Fruit fly (Drosophila melanogaster) whole organism, larva: Measurements from ENCODE around the gene CG18294.
A peak's percentile ranks its signal among the peaks of the same experiment; 100 is the strongest.
"Not testable (repeated sequence)": the region's sequence is repeated elsewhere in the genome, so short reads cannot be mapped to it uniquely, and the experiment has no call there.

Source experiments
- noc ChIP-seq: fragments of 200-800 bp; sonication (Bioruptor generic); optimal IDR thresholded peaks from 3 replicates; lab custom pipeline; 2019; ENCODE audit warnings: missing biosample characterization, mild to moderate bottlenecking, missing genetic modification characterization, moderate library complexity

CG18294 gene

dm6 chr3L:19475478-19475877, at the start of gene CG18294, which contains the start of gene CG32213:
CG18294 (minus strand) TSS chr3L:19475578.
CG32213 (plus strand) TSS chr3L:19475839.
- not testable (repeated sequence) for TF ChIP-seq noc (tag; lab: Kevin White, UChicago)

dm6 chr3L:19524690-19525089, 49.3 kb upstream of the CG18294 start:
- TF ChIP-seq noc (tag; lab: Kevin White, UChicago), result no peak

DNA sequence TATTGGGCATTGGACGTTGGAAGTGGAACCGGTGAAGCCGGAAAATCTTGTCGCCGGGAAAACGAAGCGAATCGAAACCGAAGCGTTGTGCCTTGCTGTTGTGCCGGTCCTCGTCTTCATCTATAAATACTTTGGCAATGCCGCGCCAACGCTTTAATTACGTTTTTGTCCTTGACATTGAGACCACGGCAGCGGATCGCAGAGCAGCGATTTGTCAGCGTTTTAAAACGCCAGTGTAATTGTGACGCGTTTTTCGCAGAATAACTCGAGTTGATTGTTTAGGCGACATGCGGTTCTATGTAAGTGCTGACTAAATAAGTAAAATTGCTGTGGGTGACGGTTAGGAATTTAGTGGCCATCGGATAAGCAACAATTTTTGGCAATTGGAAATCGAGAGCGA, 45.7 kb upstream of the CG18294 start:
- no peak for TF ChIP-seq noc (tag; lab: Kevin White, UChicago)

- no peak for TF ChIP-seq noc (tag; lab: Kevin White, UChicago)
Measured at dm6 chr3L:19520645-19521044, 45.3 kb upstream of the CG18294 start, which contains the start of gene Cpr76Bc. Cpr76Bc (plus strand) TSS chr3L:19520945.

- TF ChIP-seq noc (tag; lab: Kevin White, UChicago), result no peak
Measured at dm6 chr3L:19519349-19519748, 44.0 kb upstream of the CG18294 start, which contains the start of gene Cpr76Bb. Cpr76Bb (plus strand) TSS chr3L:19519649.

DNA sequence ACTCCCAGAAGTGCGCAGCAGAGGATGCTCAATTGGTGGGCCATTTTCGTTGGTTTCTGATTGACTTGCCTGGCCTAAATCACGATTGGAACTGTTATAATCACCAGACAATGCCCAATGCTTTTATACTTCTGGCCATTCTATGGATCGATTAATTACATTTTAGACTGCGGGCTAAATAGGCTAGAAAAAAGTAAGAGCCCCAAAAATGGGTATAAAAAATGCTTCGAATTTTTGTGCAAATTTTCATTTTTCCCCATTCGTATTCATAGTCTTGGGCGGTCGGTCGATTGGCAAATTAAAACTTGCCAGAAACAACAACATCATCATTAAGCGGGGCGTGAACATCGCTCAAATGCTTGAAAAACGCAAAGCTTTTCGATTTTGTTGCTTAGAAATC, 42.9 kb upstream of the CG18294 start, which contains the start of gene Cpr76Ba:
TSS of gene Cpr76Ba (minus strand) at position 101 of the 400 bp plus-strand sequence.
- no peak for TF ChIP-seq noc (tag; lab: Kevin White, UChicago)

DNA sequence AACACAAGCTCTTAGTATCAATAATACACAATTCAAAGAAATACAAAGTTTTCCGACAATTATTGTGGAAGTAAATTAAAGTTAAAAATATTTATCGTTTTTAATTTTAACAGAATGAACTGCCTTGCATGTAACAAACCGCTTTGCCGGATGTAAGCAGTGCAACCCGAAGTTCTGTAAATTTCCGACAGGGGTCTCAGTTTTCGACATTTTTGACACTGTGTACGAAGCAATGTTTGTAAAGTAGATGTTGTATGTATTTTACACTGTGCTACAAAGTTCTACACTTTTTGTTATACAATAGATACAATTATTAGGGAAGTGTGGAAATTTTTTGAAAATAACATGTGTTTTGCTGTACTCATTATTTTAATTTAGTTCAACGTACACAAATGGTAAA, 41.2 kb upstream of the CG18294 start:
- TF ChIP-seq noc (tag; lab: Kevin White, UChicago), result no peak

- no peak for TF ChIP-seq noc (tag; lab: Kevin White, UChicago)
Measured at dm6 chr3L:19512672-19513071, 37.3 kb upstream of the CG18294 start.

DNA sequence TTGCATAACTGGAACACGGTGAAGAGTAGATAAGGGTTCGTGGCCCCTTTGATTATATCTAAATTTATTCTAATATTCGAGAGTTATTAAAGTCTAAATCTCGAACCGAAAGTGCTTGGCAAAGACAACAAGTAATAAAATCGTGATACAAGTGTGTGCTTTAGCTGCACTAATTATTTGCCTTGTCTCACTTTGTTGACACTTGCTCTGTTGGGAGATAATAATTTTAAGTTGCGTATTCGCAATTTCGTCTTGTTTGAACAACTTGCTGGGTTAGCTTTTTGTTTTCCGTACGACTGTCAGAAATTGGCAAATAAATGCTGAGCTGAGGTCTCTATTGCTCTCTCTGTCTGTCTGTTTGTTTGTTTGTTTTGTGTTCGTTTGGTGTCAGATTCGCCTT, 29.3 kb upstream of the CG18294 start:
- TF ChIP-seq noc (tag; lab: Kevin White, UChicago), result peak; percentile 71

DNA sequence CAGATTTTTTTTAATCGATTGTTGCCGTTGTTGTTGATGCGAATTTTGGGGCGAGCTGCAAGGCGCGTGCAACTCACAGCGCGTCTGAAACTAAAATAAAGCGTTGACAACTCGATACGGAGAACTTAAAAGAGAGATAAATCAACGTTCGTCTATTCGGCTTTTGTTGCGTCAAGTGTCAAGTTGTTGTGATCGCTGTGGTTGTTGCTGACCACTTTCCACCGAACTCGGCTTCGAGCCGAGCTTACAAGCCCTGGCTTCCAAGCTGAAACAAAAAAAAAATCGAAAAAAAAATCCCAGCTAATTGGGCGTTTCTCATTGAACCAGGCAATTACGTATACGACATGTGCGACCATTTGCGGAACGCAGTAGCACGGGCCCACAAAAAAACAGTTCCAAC, 28.4 kb upstream of the CG18294 start, which contains the start of gene CG9452:
TSS of gene CG9452 (minus strand) at position 101 of the 400 bp plus-strand sequence.
- no peak for TF ChIP-seq noc (tag; lab: Kevin White, UChicago)

dm6 chr3L:19500698-19501097, 25.3 kb upstream of the CG18294 start, which contains the start of gene CG9451:
CG9451 (minus strand) TSS chr3L:19500798.
- TF ChIP-seq noc (tag; lab: Kevin White, UChicago), result peak; percentile 20

- TF ChIP-seq noc (tag; lab: Kevin White, UChicago), result no peak
Measured at dm6 chr3L:19499334-19499733, 24.0 kb upstream of the CG18294 start.

DNA sequence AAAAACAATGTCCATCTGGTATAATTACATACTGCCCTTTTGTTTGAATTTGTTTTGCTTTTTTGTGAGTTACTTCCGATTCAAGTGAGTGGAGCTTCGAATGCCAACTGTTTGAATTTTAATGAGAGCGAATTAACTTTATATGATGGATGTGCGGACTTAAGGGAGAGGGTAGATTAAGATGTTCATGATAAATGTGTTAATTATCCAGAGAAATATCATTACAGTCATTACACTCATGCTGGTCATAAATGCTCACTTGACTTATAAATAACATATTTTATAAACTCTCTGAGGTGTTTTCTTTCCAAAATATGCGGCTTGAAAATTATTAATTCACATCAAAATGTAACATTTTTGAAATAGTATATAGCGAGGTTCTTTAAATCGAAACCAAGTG, 22.2 kb upstream of the CG18294 start, which contains the start of gene CG9449:
TSS of gene CG9449 (minus strand) at position 101 of the 400 bp plus-strand sequence.
- TF ChIP-seq noc (tag; lab: Kevin White, UChicago), result no peak

DNA sequence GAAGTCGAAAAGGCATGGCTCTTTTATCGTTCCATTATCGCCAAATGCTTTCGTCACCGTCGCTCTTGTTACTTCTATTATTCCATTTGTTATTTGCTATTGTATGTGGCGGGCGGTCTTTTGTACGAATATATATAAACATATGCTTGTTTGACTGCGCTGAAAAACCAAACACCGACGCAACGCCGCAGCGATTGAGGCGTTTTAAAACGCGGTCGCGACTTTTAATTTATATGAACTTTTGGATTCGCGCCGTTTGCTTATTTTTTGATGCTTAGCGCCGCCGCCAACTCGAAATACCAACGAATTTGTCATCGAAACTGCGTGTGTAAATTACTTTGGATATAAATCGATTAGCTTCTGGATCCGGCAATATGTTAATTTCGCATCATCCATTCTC, 21.8 kb upstream of the CG18294 start:
- no peak for TF ChIP-seq noc (tag; lab: Kevin White, UChicago)

dm6 chr3L:19496600-19496999, 21.2 kb upstream of the CG18294 start:
- TF ChIP-seq noc (tag; lab: Kevin White, UChicago), result no peak

DNA sequence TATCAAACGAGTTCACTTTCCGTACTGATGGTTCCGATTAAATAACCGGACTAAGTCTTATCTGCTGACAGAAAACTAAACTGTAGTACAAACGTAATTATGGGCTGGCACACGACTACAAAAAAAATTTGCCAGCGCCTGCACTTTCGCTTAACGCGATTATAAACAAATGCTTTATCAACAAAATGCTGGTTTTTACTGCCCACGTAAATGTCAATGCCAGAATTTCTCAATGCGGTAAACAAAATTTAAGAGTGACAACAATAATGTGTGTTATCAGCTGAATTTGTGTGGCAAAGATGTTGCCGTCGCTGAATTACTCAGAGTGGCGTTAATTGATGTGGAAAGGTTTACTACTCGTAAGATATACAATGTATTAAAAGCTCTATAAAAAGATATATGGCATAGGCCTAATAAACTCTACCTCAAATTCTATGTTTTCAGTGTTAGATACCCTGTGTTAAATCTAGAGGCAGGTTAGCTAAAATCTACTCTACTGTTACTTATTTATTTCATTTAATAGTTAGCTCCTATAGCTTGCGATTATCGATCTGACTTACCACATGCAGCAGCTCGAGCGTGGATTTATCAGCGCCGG, 20.7 kb upstream of the CG18294 start:
- TF ChIP-seq noc (tag; lab: Kevin White, UChicago), result peak; percentile 40

- TF ChIP-seq noc (tag; lab: Kevin White, UChicago), result peak; percentile 11
Measured at dm6 chr3L:19494954-19495353, 19.6 kb upstream of the CG18294 start.
